Fruit fly (Drosophila melanogaster) whole organism, wandering third instar larva: ENCODE results near the gene CG32793.

Source experiments
- CG32264 ChIP-seq: fragments of 200-800 bp; sonication (Bioruptor generic); optimal IDR thresholded peaks from 2 replicates; lab custom pipeline; 2016; ENCODE audit warnings: missing biosample characterization, missing genetic modification characterization
- dl ChIP-seq, 2 experiments: fragments of 175-275, 200-275 bp in 1 of 2; fragments of 200-275 bp in 1 of 2; sonication (Bioruptor generic); optimal IDR thresholded peaks; lab custom pipeline; 2018; ENCODE audit warnings: mild to moderate bottlenecking in 2 of 2, missing biosample characterization in 2 of 2, missing genetic modification characterization in 2 of 2, moderate library complexity in 2 of 2; ENCODE audit not compliant: partially characterized antibody in 2 of 2, insufficient read depth in 1 of 2
- dsf ChIP-seq: sonication (Bioruptor generic); optimal IDR thresholded peaks from 2 replicates; lab custom pipeline; 2016; ENCODE audit warnings: missing biosample characterization, missing genetic modification characterization, borderline replicate concordance
- lola ChIP-seq: fragments of >200 bp; optimal IDR thresholded peaks from 2 replicates; lab custom pipeline; 2017; ENCODE audit warnings: missing biosample characterization, missing genetic modification characterization
- pan ChIP-seq: fragments of >200 bp; optimal IDR thresholded peaks from 2 replicates; lab custom pipeline; 2017
- rgr ChIP-seq: fragments of 200-800 bp; sonication (Bioruptor generic); optimal IDR thresholded peaks from 3 replicates; lab custom pipeline; 2016; ENCODE audit warnings: missing biosample characterization, mild to moderate bottlenecking, missing genetic modification characterization

- no peak for TF ChIP-seq CG32264 (GFP tag; lab: Kevin White, UChicago)
- no peak for TF ChIP-seq rgr (GFP tag; lab: Kevin White, UChicago)
- TF ChIP-seq dl (GFP tag; optimal IDR thresholded peaks at IDR 0.05; lab: Kevin White, UChicago; ENCODE audit: insufficient read depth in 1 of 2, partially characterized antibody in 2 of 2): no peak
- TF ChIP-seq dsf (GFP tag; lab: Kevin White, UChicago): no peak
- no peak for TF ChIP-seq pan (lab: Kevin White, UChicago)
- TF ChIP-seq lola: no peak
Observed at dm6 chrX:2969039-2969438, 39.4 kb downstream of the CG32793 start.
